Fruit fly (Drosophila melanogaster) whole organism, prepupa: ENCODE results near the gene Ufsp2.
A peak's percentile ranks its signal among the peaks of the same experiment; 100 is the strongest.

Experiments used
- Blimp-1 ChIP-seq: fragments of 200-800 bp; sonication (Bioruptor generic); optimal IDR thresholded peaks from 3 replicates; lab custom pipeline; 2017; ENCODE audit warnings: missing biosample characterization, missing genetic modification characterization, mild to moderate bottlenecking, moderate library complexity, missing genetic modification reagents
- CG10631 ChIP-seq: fragments of 200-800 bp; sonication (Bioruptor generic); optimal IDR thresholded peaks from 2 replicates; lab custom pipeline; 2016; ENCODE audit warnings: missing biosample characterization, missing genetic modification characterization
- CG10669 ChIP-seq: fragments of 200-800 bp; sonication (Bioruptor generic); optimal IDR thresholded peaks from 3 replicates; lab custom pipeline; 2018; ENCODE audit warnings: missing biosample characterization, mild to moderate bottlenecking, missing genetic modification characterization, moderate library complexity
- CG11294 ChIP-seq: fragments of 200-800 bp; sonication (Bioruptor generic); IDR thresholded peaks from 2 replicates; pipeline ENCODE4 v1.3.6; 2022; ENCODE audit warnings: missing biosample characterization, missing genetic modification characterization
- CG11762 ChIP-seq: fragments of 200-800 bp; sonication (Bioruptor generic); optimal IDR thresholded peaks from 3 replicates; lab custom pipeline; 2016; ENCODE audit warnings: missing biosample characterization, missing genetic modification characterization; ENCODE audit not compliant: insufficient read depth
- CG15336 ChIP-seq: fragments of 200-800 bp; sonication (Bioruptor generic); IDR thresholded peaks from 2 replicates; pipeline ENCODE4 v1.3.6; 2022; ENCODE audit warnings: missing biosample characterization, missing genetic modification characterization
- CG16779 ChIP-seq: fragments of 200-800 bp; sonication (Bioruptor generic); optimal IDR thresholded peaks from 3 replicates; lab custom pipeline; 2017; ENCODE audit warnings: missing biosample characterization, mild to moderate bottlenecking, missing genetic modification characterization
- CG3032 ChIP-seq: fragments of 200-800 bp; optimal IDR thresholded peaks from 2 replicates; lab custom pipeline; 2019; ENCODE audit warnings: missing biosample characterization, mild to moderate bottlenecking, missing genetic modification characterization, moderate library complexity
- CG31627 ChIP-seq: fragments of 200-800 bp; sonication (Bioruptor generic); optimal IDR thresholded peaks from 3 replicates; lab custom pipeline; 2016; ENCODE audit warnings: missing biosample characterization, missing genetic modification characterization
- CG34406 ChIP-seq: fragments of 200-800 bp; sonication (Bioruptor generic); optimal IDR thresholded peaks from 3 replicates; lab custom pipeline; 2016; ENCODE audit warnings: missing biosample characterization, missing genetic modification characterization
- CG3919 ChIP-seq: fragments of 200-800 bp; sonication (Bioruptor generic); optimal IDR thresholded peaks from 3 replicates; lab custom pipeline; 2016; ENCODE audit warnings: missing biosample characterization, missing genetic modification characterization
- CG4318 ChIP-seq: fragments of 200-800 bp; sonication (Bioruptor generic); optimal IDR thresholded peaks from 3 replicates; lab custom pipeline; 2017; ENCODE audit warnings: missing biosample characterization, mild to moderate bottlenecking, missing genetic modification characterization
- CG6163 ChIP-seq: fragments of 200-800 bp; sonication (Bioruptor generic); IDR thresholded peaks from 3 replicates; pipeline ENCODE4 v1.3.6; 2022; ENCODE audit warnings: missing biosample characterization, missing genetic modification characterization
- CG6276 ChIP-seq: fragments of 200-800 bp; sonication (Bioruptor generic); optimal IDR thresholded peaks from 2 replicates; lab custom pipeline; 2017; ENCODE audit warnings: missing biosample characterization, mild to moderate bottlenecking, missing genetic modification characterization
- CG6792 ChIP-seq: fragments of 200-800 bp; sonication (Bioruptor generic); optimal IDR thresholded peaks from 3 replicates; lab custom pipeline; 2016; ENCODE audit warnings: missing biosample characterization, missing genetic modification characterization
- CG6808 ChIP-seq: fragments of 200-800 bp; sonication (Bioruptor generic); optimal IDR thresholded peaks from 3 replicates; lab custom pipeline; 2017; ENCODE audit warnings: missing biosample characterization, missing genetic modification characterization, mild to moderate bottlenecking, moderate library complexity, missing genetic modification reagents
- CG6854 ChIP-seq: fragments of 200-800 bp; sonication (Bioruptor generic); optimal IDR thresholded peaks from 2 replicates; lab custom pipeline; 2017; ENCODE audit warnings: missing biosample characterization, mild to moderate bottlenecking, missing genetic modification characterization
- CG8119 ChIP-seq: fragments of 200-800 bp; sonication (Bioruptor generic); IDR thresholded peaks from 3 replicates; pipeline ENCODE4 v1.3.6; 2022; ENCODE audit warnings: missing biosample characterization, missing genetic modification characterization
- CG8319 ChIP-seq: fragments of 200-800 bp; sonication (Bioruptor generic); optimal IDR thresholded peaks from 3 replicates; lab custom pipeline; 2016; ENCODE audit warnings: missing biosample characterization, missing genetic modification characterization
- CG8632 ChIP-seq: fragments of 200-800 bp; sonication (Bioruptor generic); optimal IDR thresholded peaks from 3 replicates; lab custom pipeline; 2016; ENCODE audit warnings: missing biosample characterization, missing genetic modification characterization
- CG9139 ChIP-seq: fragments of 200-800 bp; sonication (Bioruptor generic); optimal IDR thresholded peaks from 3 replicates; lab custom pipeline; 2017; ENCODE audit warnings: missing biosample characterization, mild to moderate bottlenecking, missing genetic modification characterization
- Eip75B ChIP-seq: fragments of 200-800 bp; sonication (Bioruptor generic); optimal IDR thresholded peaks from 3 replicates; lab custom pipeline; 2016; ENCODE audit warnings: missing biosample characterization, missing genetic modification characterization
- Eip78C ChIP-seq: fragments of 200-800 bp; sonication (Bioruptor generic); peaks from one replicate; lab custom pipeline; 2016; ENCODE audit warnings: missing biosample characterization, missing genetic modification characterization
- Eip93F ChIP-seq: fragments of 200-800 bp; sonication (Bioruptor generic); optimal IDR thresholded peaks from 2 replicates; lab custom pipeline; 2016; ENCODE audit warnings: missing biosample characterization, mild to moderate bottlenecking, missing genetic modification characterization
- Ets21C ChIP-seq: fragments of 200-800 bp; sonication (Bioruptor generic); optimal IDR thresholded peaks from 3 replicates; lab custom pipeline; 2016; ENCODE audit warnings: missing biosample characterization, missing genetic modification characterization
- Hr39 ChIP-seq: fragments of 200-800 bp; sonication (Bioruptor generic); optimal IDR thresholded peaks from 2 replicates; lab custom pipeline; 2016; ENCODE audit warnings: missing biosample characterization, missing genetic modification characterization
- Lpt ChIP-seq: fragments of 200-800 bp; sonication (Bioruptor generic); optimal IDR thresholded peaks from 3 replicates; lab custom pipeline; 2016; ENCODE audit warnings: missing biosample characterization, missing genetic modification characterization
- Met ChIP-seq: fragments of 200-800 bp; sonication (Bioruptor generic); optimal IDR thresholded peaks from 3 replicates; lab custom pipeline; 2016; ENCODE audit warnings: missing biosample characterization, missing genetic modification characterization
- Smox ChIP-seq: fragments of 200-800 bp; sonication (Bioruptor generic); optimal IDR thresholded peaks from 3 replicates; lab custom pipeline; 2016; ENCODE audit warnings: missing biosample characterization, missing genetic modification characterization
- Sox102F ChIP-seq: fragments of 200-800 bp; sonication (Bioruptor generic); optimal IDR thresholded peaks from 2 replicates; lab custom pipeline; 2016; ENCODE audit warnings: missing biosample characterization, mild to moderate bottlenecking, missing genetic modification characterization
- Sox15 ChIP-seq: fragments of 200-800 bp; sonication (Bioruptor generic); optimal IDR thresholded peaks from 3 replicates; lab custom pipeline; 2016; ENCODE audit warnings: missing biosample characterization, missing genetic modification characterization
- achi ChIP-seq: fragments of 200-800 bp; sonication (Bioruptor generic); optimal IDR thresholded peaks from 3 replicates; lab custom pipeline; 2016; ENCODE audit warnings: missing biosample characterization, missing genetic modification characterization
- acj6 ChIP-seq: fragments of 200-800 bp; sonication (Bioruptor generic); optimal IDR thresholded peaks from 3 replicates; lab custom pipeline; 2016; ENCODE audit warnings: missing biosample characterization, missing genetic modification characterization
- cyc ChIP-seq: fragments of 200-800 bp; sonication (Bioruptor generic); optimal IDR thresholded peaks from 3 replicates; lab custom pipeline; 2016; ENCODE audit warnings: missing biosample characterization, missing genetic modification characterization
- dac ChIP-seq: fragments of 200-800 bp; sonication (Bioruptor generic); optimal IDR thresholded peaks from 2 replicates; lab custom pipeline; 2017; ENCODE audit warnings: missing biosample characterization, mild to moderate bottlenecking, missing genetic modification characterization
- dsx ChIP-seq: fragments of 200-800 bp; optimal IDR thresholded peaks from 3 replicates; lab custom pipeline; 2019; ENCODE audit warnings: missing biosample characterization, mild to moderate bottlenecking, missing genetic modification characterization, moderate library complexity; ENCODE audit not compliant: poor library complexity, severe bottlenecking
- esn ChIP-seq: fragments of 200-800 bp; sonication (Bioruptor generic); optimal IDR thresholded peaks from 2 replicates; lab custom pipeline; 2016; ENCODE audit warnings: missing biosample characterization, mild to moderate bottlenecking, missing genetic modification characterization, moderate library complexity
- fkh ChIP-seq: fragments of 200-800 bp; sonication (Bioruptor generic); optimal IDR thresholded peaks from 3 replicates; lab custom pipeline; 2017; ENCODE audit warnings: missing biosample characterization, mild to moderate bottlenecking, missing genetic modification characterization, moderate library complexity
- lz ChIP-seq: fragments of 200-800 bp; sonication (Bioruptor generic); optimal IDR thresholded peaks from 3 replicates; lab custom pipeline; 2016; ENCODE audit warnings: missing biosample characterization, missing genetic modification characterization
- net ChIP-seq: fragments of 200-800 bp; sonication (Bioruptor generic); optimal IDR thresholded peaks from 3 replicates; lab custom pipeline; 2016; ENCODE audit warnings: missing biosample characterization, missing genetic modification characterization
- salr ChIP-seq, 2 experiments: fragments of 200-800 bp; sonication (Bioruptor generic); optimal IDR thresholded peaks; 3 replicates each; lab custom pipeline; 2016 to 2018; ENCODE audit warnings: missing biosample characterization in 2 of 2, missing genetic modification characterization in 2 of 2, mild to moderate bottlenecking in 1 of 2
- spab ChIP-seq: fragments of 200-800 bp; sonication (Bioruptor generic); optimal IDR thresholded peaks from 2 replicates; lab custom pipeline; 2017; ENCODE audit warnings: missing biosample characterization, mild to moderate bottlenecking, missing genetic modification characterization, missing genetic modification reagents
- ss ChIP-seq, 2 experiments: fragments of 200-800 bp; sonication (Bioruptor generic); optimal IDR thresholded peaks; 2 replicates in 1 of 2; 3 replicates in 1 of 2; lab custom pipeline; 2017 to 2018; ENCODE audit warnings: mild to moderate bottlenecking in 2 of 2, missing biosample characterization in 2 of 2, missing genetic modification characterization in 2 of 2, moderate library complexity in 1 of 2
- vri ChIP-seq: fragments of 200-800 bp; sonication (Bioruptor generic); optimal IDR thresholded peaks from 3 replicates; lab custom pipeline; 2016; ENCODE audit warnings: missing biosample characterization, mild to moderate bottlenecking, missing genetic modification characterization

Ufsp2 gene

DNA sequence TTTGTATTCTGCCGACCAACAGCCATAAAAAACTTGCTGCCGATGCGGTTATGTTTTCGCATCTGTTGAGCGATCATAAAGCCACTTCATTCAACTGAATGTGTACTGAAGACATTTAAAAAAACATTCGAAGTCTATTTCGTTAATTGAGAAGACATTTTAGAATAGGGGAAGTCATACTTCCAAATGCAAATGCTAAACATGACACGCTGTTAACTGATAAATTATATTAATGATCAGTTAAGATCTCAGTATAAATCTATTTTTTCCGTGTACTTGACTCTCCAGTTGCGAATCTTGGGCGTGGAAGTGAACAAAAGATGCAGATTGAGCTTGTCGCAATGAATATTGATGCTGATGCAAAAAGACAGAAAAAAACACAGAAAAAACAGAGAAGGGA is 19.6 kb downstream of the Ufsp2 start (continued):
- TF ChIP-seq CG34406 (GFP tag; lab: Kevin White, UChicago) (no peak), CG11294 (GFP tag; lab: Robert Waterston, UW) (no peak), CG11762 (GFP tag; lab: Kevin White, UChicago) (peak; percentile 6), dsx (GFP tag; lab: Kevin White, UChicago) (peak; percentile 54), Ets21C (no peak), vri (GFP tag; lab: Kevin White, UChicago) (no peak), CG4318 (no peak)
- TF ChIP-seq, all 60 proteins: peak for 21

dm6 chr3L:15597037-15597785 is 20.8 kb downstream of the Ufsp2 start:
- TF ChIP-seq CG6276 (GFP tag; lab: Kevin White, UChicago) (no peak), CG8632 (no peak), Met (peak; percentile 11), CG6854 (peak; percentile 39), vri (GFP tag; lab: Kevin White, UChicago) (peak; percentile 50), lz (GFP tag; lab: Kevin White, UChicago) (no peak), CG3919 (GFP tag; lab: Kevin White, UChicago) (no peak), Hr39 (GFP tag; lab: Kevin White, UChicago) (no peak), CG6792 (GFP tag; lab: Kevin White, UChicago) (no peak), salr (GFP tag; optimal IDR thresholded peaks at IDR 0.05; lab: Kevin White, UChicago) (no peak), esn (GFP tag; lab: Kevin White, UChicago) (no peak), CG6163 (GFP tag; lab: Robert Waterston, UW) (no peak), Lpt (GFP tag; lab: Kevin White, UChicago) (no peak), Ets21C (no peak), spab (GFP tag; lab: Kevin White, UChicago) (no peak), fkh (peak; percentile 60), CG6808 (peak; percentile 37), acj6 (GFP tag; lab: Kevin White, UChicago) (no peak), CG8119 (no peak), CG9139 (GFP tag; lab: Kevin White, UChicago) (no peak), Blimp-1 (GFP tag; lab: Kevin White, UChicago) (peak; percentile 40), ss (GFP tag; optimal IDR thresholded peaks at IDR 0.05; lab: Kevin White, UChicago) (peak in 1 of 2 experiments; percentile 47), CG31627 (GFP tag; lab: Kevin White, UChicago) (no peak), CG10669 (GFP tag; lab: Kevin White, UChicago) (no peak), CG10631 (GFP tag; lab: Kevin White, UChicago) (no peak), CG16779 (tag; lab: Kevin White, UChicago) (no peak), Smox (GFP tag; lab: Kevin White, UChicago) (no peak), achi (GFP tag; lab: Kevin White, UChicago) (peak; percentile 7), CG8319 (GFP tag; lab: Kevin White, UChicago) (no peak), CG3032 (tag; lab: Kevin White, UChicago) (no peak), net (GFP tag; lab: Kevin White, UChicago) (no peak), CG15336 (GFP tag; lab: Robert Waterston, UW) (no peak), Eip93F (peak; percentile 9), dac (no peak), Sox15 (no peak), Eip78C (GFP tag; lab: Kevin White, UChicago) (peak; percentile 78), cyc (no peak), Eip75B (peak; percentile 31), CG11762 (GFP tag; lab: Kevin White, UChicago) (no peak), Sox102F (GFP tag; lab: Kevin White, UChicago) (peak; percentile 37)
- TF ChIP-seq, all 60 proteins: peak for 12
